Worm (Caenorhabditis elegans): ENCODE data around the gene mbr-1.

The mbr-1 gene

DNA sequence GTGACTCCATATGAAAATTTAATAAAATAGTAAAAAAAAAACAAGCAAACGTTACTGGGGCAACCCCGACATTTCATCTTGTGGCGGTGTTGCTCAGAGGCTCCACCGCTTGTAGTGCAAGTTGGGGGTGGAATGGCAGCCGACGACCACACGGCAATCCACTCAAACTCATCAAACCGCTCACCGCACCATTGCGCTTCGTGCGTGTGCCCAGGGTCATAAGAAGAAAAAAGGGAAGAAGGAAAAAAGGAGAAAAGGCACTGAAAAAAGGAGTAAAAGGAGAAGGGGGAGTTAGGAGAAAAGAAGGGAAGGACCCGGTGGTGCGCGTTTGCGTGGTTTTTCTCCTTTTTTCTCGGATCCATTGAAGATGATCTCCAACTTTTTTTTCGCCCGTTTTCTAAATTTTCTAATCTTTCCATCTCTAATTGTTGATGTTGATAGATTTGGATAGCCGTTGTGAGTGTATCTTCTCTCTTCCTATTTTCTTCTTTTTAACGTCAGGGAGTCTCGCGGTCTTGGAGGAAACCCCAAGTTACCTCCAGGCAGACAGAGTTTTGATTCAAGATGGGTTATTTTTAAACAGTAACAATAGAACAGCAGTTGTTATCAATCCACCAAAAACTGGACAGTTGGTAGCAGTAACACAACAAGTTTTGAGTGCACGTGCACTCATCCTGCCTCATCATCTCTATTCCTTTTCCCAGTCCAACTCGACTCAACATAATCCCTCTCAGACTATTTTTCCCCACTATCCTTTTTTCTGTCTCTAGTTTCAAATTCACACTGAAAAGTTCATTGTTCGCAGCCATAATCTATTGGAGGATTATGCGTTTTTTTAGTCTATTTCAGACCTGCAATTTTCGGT lies 46.7 kb upstream of the mbr-1 start (continued):
- TF ChIP-seq T07F8.4 (tag; optimal IDR thresholded peaks at IDR 0.05) = no peak
- TF ChIP-seq ztf-22 (GFP tag; optimal IDR thresholded peaks at IDR 0.05) = no peak
- TF ChIP-seq madf-8 (GFP tag; conservative IDR thresholded peaks at IDR 0.05) = no peak

DNA sequence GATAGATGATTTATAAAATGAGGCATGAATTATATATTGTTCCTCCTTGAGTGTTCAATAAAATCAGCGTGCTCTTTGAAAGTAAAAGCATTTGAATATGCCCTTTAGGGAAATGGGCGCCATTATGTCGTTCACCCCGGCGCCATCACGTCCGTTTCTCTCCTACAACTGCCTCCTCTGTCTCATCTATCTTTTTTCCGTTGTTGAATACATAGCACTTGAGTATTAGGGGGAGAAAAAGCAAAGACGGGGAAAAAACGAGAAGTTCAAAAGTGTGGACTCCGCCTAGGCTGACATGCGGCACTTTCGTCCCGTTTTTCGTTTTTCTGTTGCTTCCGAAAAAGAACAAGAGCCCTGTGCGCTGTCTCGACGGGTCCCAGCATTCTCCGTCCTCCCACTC lies 45.8 kb upstream of the mbr-1 start:
- TF ChIP-seq mcd-1 (GFP tag; IDR thresholded peaks at IDR 0.05) = peak; percentile 17; the same call in 1 of the 2 replicates
- TF ChIP-seq pbrm-1 (GFP tag; IDR thresholded peaks at IDR 0.05) = 0 out of 2 replicates have a peak, but pooled peaks have one; percentile 32
- no peak for TF ChIP-seq Y95B8A.8 (GFP tag; IDR thresholded peaks at IDR 0.05)
- peak; percentile 28 for TF ChIP-seq ceh-27 (GFP tag; optimal IDR thresholded peaks at IDR 0.05)

DNA sequence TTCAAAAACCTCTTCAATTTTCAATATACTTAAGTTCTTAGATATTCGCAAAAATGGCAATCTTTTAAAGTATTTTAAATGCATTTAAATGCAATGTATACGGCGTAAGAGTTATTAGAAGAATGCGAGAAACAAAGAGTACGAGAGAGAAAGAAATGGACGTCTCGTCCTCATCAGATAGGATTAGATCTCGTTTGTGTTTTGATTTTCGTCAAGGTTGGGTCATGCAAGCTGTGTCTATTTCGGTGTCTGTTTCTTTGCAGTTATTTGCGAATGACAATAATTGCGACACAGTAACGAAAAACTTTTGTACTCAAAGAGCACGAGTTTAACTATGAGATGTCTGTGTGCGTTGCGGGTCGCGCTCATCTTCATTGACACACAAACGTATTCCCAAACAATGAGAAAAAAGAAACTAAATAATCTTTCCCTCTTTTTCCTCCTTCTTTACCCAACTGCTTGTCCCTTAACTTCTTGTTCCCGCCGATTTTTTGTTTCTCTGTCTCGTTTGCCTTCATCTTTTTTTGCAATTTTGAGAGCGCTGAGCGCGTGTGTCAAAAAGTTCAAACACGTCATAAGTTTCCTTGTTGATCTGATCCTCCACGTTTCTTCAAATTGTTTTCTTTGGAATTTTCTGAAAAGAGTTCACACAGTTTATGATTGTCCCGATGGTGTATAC lies 45.3 kb upstream of the mbr-1 start:
- TF ChIP-seq somi-1 (GFP tag; optimal IDR thresholded peaks at IDR 0.05) = no peak
- no peak for TF ChIP-seq pbrm-1 (GFP tag; IDR thresholded peaks at IDR 0.05)
- TF ChIP-seq Y56A3A.18 (GFP tag; IDR thresholded peaks at IDR 0.05) = no peak
- no peak for TF ChIP-seq efl-1 (GFP tag; optimal IDR thresholded peaks at IDR 0.05)
- TF ChIP-seq let-607 (tag; optimal IDR thresholded peaks at IDR 0.05) = no peak
- TF ChIP-seq dpl-1 (GFP tag; optimal IDR thresholded peaks at IDR 0.05) = no peak
- TF ChIP-seq mcd-1 (GFP tag; IDR thresholded peaks at IDR 0.05) = no peak
- no peak for TF ChIP-seq F33H1.4 (GFP tag; IDR thresholded peaks at IDR 0.05)
- TF ChIP-seq Y53F4B.3 (GFP tag; IDR thresholded peaks at IDR 0.05) = no peak
- no peak for TF ChIP-seq aptf-3 (GFP tag; IDR thresholded peaks at IDR 0.05)
- TF ChIP-seq pha-4 (tag; optimal IDR thresholded peaks at IDR 0.05) = no peak
- no peak for TF ChIP-seq F37B4.10 (GFP tag; IDR thresholded peaks at IDR 0.05)
- TF ChIP-seq athp-1 (tag; optimal IDR thresholded peaks at IDR 0.05) = no peak
- no peak for TF ChIP-seq egl-18 (GFP tag; IDR thresholded peaks at IDR 0.05)
- no peak for TF ChIP-seq ceh-91 (GFP tag; IDR thresholded peaks at IDR 0.05)
- no peak for TF ChIP-seq nfya-1 (tag; optimal IDR thresholded peaks at IDR 0.05; ENCODE audit: borderline replicate concordance, insufficient read depth)

DNA sequence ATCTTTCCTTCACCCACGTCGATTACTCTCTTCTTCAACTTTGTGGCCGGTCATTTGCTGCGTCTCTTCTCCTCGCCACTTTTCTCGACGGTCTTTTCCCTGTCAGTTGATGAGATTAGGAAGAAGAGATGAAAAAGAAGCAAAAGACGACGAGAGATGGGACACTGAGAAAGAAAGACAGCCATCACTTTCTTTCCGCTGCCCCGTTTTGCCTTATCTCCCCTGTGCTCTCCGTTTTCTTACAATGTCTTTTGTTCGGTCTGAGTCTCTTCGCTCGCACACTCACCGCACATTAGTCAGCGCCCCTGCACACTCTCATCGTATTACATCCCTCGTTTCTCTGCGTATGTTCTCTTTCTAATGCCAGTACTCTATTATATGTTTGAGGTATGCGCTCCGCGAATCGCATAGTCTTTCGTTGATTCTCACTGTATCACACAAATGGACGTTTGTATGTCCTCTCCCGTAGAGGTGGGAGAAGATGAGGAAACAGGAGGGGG lies 44.3 kb upstream of the mbr-1 start:
- TF ChIP-seq egl-18 (GFP tag; IDR thresholded peaks at IDR 0.05) = no peak
- TF ChIP-seq snpc-3.4 (tag; optimal IDR thresholded peaks at IDR 0.05) = peak; percentile 39
- no peak for TF ChIP-seq Y67H2A.10 (GFP tag; conservative IDR thresholded peaks at IDR 0.05)
- no peak for TF ChIP-seq cebp-2 (GFP tag; IDR thresholded peaks at IDR 0.05)
- no peak for TF ChIP-seq zim-3 (tag; optimal IDR thresholded peaks at IDR 0.05)
- no peak for TF ChIP-seq nhr-27 (tag; optimal IDR thresholded peaks at IDR 0.05)
- TF ChIP-seq Y53F4B.3 (GFP tag; IDR thresholded peaks at IDR 0.05) = no peak
- no peak for TF ChIP-seq unc-130 (GFP tag; optimal IDR thresholded peaks at IDR 0.05)
- no peak for TF ChIP-seq Y79H2A.3 (GFP tag; conservative IDR thresholded peaks at IDR 0.05)
- no peak for TF ChIP-seq dpff-1 (tag; optimal IDR thresholded peaks at IDR 0.05)
- peak; percentile 51 to 83 for TF ChIP-seq let-607 (tag; optimal IDR thresholded peaks at IDR 0.05)
- peak; percentile 85; the same call in 1 of the 2 replicates for TF ChIP-seq nfyb-1 (GFP tag; IDR thresholded peaks at IDR 0.05)
- TF ChIP-seq ekl-4 (GFP tag; IDR thresholded peaks at IDR 0.05) = 0 out of 2 replicates have a peak, but pooled peaks have one; percentile 80
- TF ChIP-seq let-526 (GFP tag; IDR thresholded peaks at IDR 0.05) = 0 out of 2 replicates have a peak, but pooled peaks have one; percentile 36
- peak; percentile 68; the same call in 1 of the 2 replicates for TF ChIP-seq hmg-20 (GFP tag; IDR thresholded peaks at IDR 0.05)
- no peak for TF ChIP-seq ceh-91 (GFP tag; IDR thresholded peaks at IDR 0.05)
- peak; percentile 92 for TF ChIP-seq nhr-80 (tag; optimal IDR thresholded peaks at IDR 0.05)
- TF ChIP-seq lin-54 (GFP tag; optimal IDR thresholded peaks at IDR 0.05) = no peak
- TF ChIP-seq aptf-3 (GFP tag; IDR thresholded peaks at IDR 0.05) = no peak
- TF ChIP-seq mel-28 (tag; optimal IDR thresholded peaks at IDR 0.05; ENCODE audit: borderline replicate concordance) = no peak
- peak; percentile 58 for TF ChIP-seq pha-4 (tag; optimal IDR thresholded peaks at IDR 0.05)
- TF ChIP-seq lag-1 (GFP tag; IDR thresholded peaks at IDR 0.05) = no peak
- no peak for TF ChIP-seq ztf-6 (GFP tag; IDR thresholded peaks at IDR 0.05)
- TF ChIP-seq dox-1 (GFP tag; IDR thresholded peaks at IDR 0.05) = peak; percentile 89; the same call in 1 of the 2 replicates
- peak; percentile 85 for TF ChIP-seq ztf-26 (tag; optimal IDR thresholded peaks at IDR 0.05)
